Worm (Caenorhabditis elegans): ENCODE data around the gene ipla-7.

ipla-7 gene

ce11 chrIV:10009536-10009935 lies 53.1 kb downstream of the ipla-7 start, which contains the start of gene magu-4:
magu-4 (plus strand) TSS chrIV:10009753.
- no peak for TF ChIP-seq ref-1 (GFP tag; conservative IDR thresholded peaks at IDR 0.05)

ce11 chrIV:10007758-10008157 lies 54.9 kb downstream of the ipla-7 start:
- TF ChIP-seq cog-1 (tag; optimal IDR thresholded peaks at IDR 0.05) (no peak), ztf-29 (GFP tag; IDR thresholded peaks at IDR 0.05) (no peak), ref-1 (GFP tag; conservative IDR thresholded peaks at IDR 0.05) (no peak), T22C8.4 (GFP tag; IDR thresholded peaks at IDR 0.05) (no peak), ztf-23 (GFP tag; IDR thresholded peaks at IDR 0.05) (no peak), tab-1 (GFP tag; IDR thresholded peaks at IDR 0.05) (no peak)

- no peak for TF ChIP-seq ref-1 (GFP tag; conservative IDR thresholded peaks at IDR 0.05)
- no peak for TF ChIP-seq ztf-23 (GFP tag; IDR thresholded peaks at IDR 0.05)
- TF ChIP-seq med-1 (GFP tag; optimal IDR thresholded peaks at IDR 0.05; ENCODE audit: insufficient read depth) = no peak
- no peak for TF ChIP-seq T22C8.4 (GFP tag; IDR thresholded peaks at IDR 0.05)
- no peak for TF ChIP-seq cog-1 (tag; optimal IDR thresholded peaks at IDR 0.05)
- no peak for TF ChIP-seq klf-2 (GFP tag; conservative IDR thresholded peaks at IDR 0.05)
- no peak for TF ChIP-seq flt-1 (GFP tag; IDR thresholded peaks at IDR 0.05)
- TF ChIP-seq tab-1 (GFP tag; IDR thresholded peaks at IDR 0.05) = no peak
- no peak for TF ChIP-seq ztf-29 (GFP tag; IDR thresholded peaks at IDR 0.05)
These were observed 55.9 kb downstream of the ipla-7 start, which contains the start of gene C47E12.13 for ce11 chrIV:10006792-10007191. C47E12.13 (minus strand) TSS chrIV:10006892.

All from whole organism, midembryonic.